Worm (Caenorhabditis elegans): ENCODE measurements around the gene fbxc-49.

fbxc-49 gene

ce11 chrII:2122091-2122490 lies 38.2 kb downstream of the fbxc-49 start, which contains the start of gene math-37:
Gene math-37 (minus strand): TSS chrII:2122191.
- peak; percentile 32 for TF ChIP-seq elt-2 (tag; optimal IDR thresholded peaks at IDR 0.05)
- TF ChIP-seq efl-1 (optimal IDR thresholded peaks at IDR 0.05), result no peak
- peak in 1 of 2 experiments; percentile 42 for TF ChIP-seq efl-1 (GFP tag; optimal IDR thresholded peaks at IDR 0.05 in 1 of 2)
- TF ChIP-seq ztf-4 (tag; optimal IDR thresholded peaks at IDR 0.05), result no peak

ce11 chrII:2122762-2123161 lies 38.8 kb downstream of the fbxc-49 start:
- no peak for TF ChIP-seq ceh-90 (tag; optimal IDR thresholded peaks at IDR 0.05)
- TF ChIP-seq elt-2 (tag; optimal IDR thresholded peaks at IDR 0.05), result peak; percentile 39

ce11 chrII:2130770-2131169 lies 46.8 kb downstream of the fbxc-49 start, which contains the start of gene sdz-28:
Gene sdz-28 (plus strand): TSS chrII:2131070.
- no peak for TF ChIP-seq mab-9 (GFP tag; IDR thresholded peaks at IDR 0.05)
- no peak for TF ChIP-seq F16B12.6 (tag; optimal IDR thresholded peaks at IDR 0.05)
- no peak for TF ChIP-seq nhr-11 (tag; optimal IDR thresholded peaks at IDR 0.05)
- TF ChIP-seq aly-2 (tag; optimal IDR thresholded peaks at IDR 0.05), result no peak
- TF ChIP-seq zag-1 (tag; optimal IDR thresholded peaks at IDR 0.05), result no peak
- TF ChIP-seq nhr-47 (tag; optimal IDR thresholded peaks at IDR 0.05), result no peak
- no peak for TF ChIP-seq grh-1 (GFP tag; IDR thresholded peaks at IDR 0.05)
- TF ChIP-seq ztf-4 (tag; optimal IDR thresholded peaks at IDR 0.05), result no peak
- no peak for TF ChIP-seq skn-1 (tag; optimal IDR thresholded peaks at IDR 0.05)
- TF ChIP-seq C34B4.2 (tag; optimal IDR thresholded peaks at IDR 0.05), result no peak
- TF ChIP-seq ets-5 (GFP tag; IDR thresholded peaks at IDR 0.05), result no peak
- no peak for TF ChIP-seq Y116A8C.19 (tag; optimal IDR thresholded peaks at IDR 0.05; ENCODE audit: borderline replicate concordance)
- TF ChIP-seq fkh-4 (tag; optimal IDR thresholded peaks at IDR 0.05; ENCODE audit: borderline replicate concordance), result no peak
- no peak for TF ChIP-seq dsc-1 (tag; optimal IDR thresholded peaks at IDR 0.05)
- no peak for TF ChIP-seq elt-3 (tag; optimal IDR thresholded peaks at IDR 0.05)
